Worm (Caenorhabditis elegans) whole organism, L2 larva: ENCODE results near the gene C43D7.7.

Experiments used
- C34F6.9 ChIP-seq: fragments of 150-350 bp; optimal IDR thresholded peaks from 2 replicates; lab custom pipeline; 2014; ENCODE audit warnings: missing biosample characterization, missing genetic modification characterization
- ama-1 ChIP-seq: fragments of 150-350 bp; optimal IDR thresholded peaks from 2 replicates; lab custom pipeline; 2018; ENCODE audit warnings: inconsistent platforms
- elt-1 ChIP-seq: fragments of 150-350 bp; optimal IDR thresholded peaks from 2 replicates; lab custom pipeline; 2014; ENCODE audit warnings: missing biosample characterization, missing genetic modification characterization
- sem-4 ChIP-seq: fragments of 150-350 bp; optimal IDR thresholded peaks from 2 replicates; lab custom pipeline; 2014; ENCODE audit warnings: missing biosample characterization, missing genetic modification reagents, missing genetic modification characterization
- snpc-4 ChIP-seq: fragments of 150-350 bp; optimal IDR thresholded peaks from 2 replicates; lab custom pipeline; 2014; ENCODE audit warnings: missing biosample characterization, missing genetic modification characterization

The C43D7.7 gene

DNA sequence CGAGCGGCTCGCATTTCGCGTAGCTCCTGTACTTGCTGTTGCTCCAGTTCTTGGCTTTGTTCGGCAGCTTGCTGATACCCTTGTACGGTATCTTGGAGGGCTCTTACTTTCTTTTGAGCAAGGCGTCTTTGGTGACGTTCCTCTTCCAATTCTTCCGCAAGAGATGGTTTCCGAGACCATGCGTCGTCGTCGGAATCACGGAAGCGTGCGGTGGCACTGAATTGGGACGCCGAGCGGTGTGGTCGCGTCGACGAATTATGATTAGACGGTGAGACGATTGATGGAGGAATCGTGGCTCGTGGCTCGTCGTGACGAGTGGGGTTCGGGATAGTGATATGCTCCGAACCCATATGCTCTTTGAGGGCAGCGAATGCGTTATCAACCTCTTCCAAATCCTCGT is 43.0 kb downstream of the C43D7.7 start:
- TF ChIP-seq C34F6.9 (tag; lab: Kevin White, UChicago) (no peak), snpc-4 (tag; lab: Kevin White, UChicago) (no peak), ama-1 (lab: Kevin White, UChicago) (no peak), elt-1 (tag; lab: Kevin White, UChicago) (no peak), sem-4 (tag; lab: Kevin White, UChicago) (no peak)
- TF ChIP-seq, all 48 proteins: peak for 0
